Fruit fly (Drosophila melanogaster): ENCODE data around the gene Hex-t1.

The Hex-t1 gene

DNA sequence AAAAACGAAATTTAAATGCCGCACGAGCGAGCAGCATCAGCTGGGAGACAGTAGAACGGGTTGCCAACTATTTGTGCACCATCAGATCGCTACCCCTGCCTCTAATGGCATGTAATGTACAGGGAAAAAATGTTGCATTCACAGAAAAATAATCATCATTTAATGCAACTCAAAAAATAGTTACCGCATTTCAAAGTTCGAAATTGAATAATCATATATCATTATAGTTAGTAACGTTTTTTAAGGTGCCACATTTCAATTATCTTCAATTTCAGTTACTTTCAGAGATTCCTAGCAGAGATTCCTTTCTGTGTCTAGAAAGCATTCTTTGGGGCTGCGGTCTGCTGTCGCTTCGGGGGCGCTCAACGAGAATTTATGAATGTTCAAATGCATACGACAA lies 32.4 kb downstream of the Hex-t1 start:
- TF ChIP-seq fru (GFP tag; optimal IDR thresholded peaks at IDR 0.05) (no peak), brk (GFP tag; optimal IDR thresholded peaks at IDR 0.05) (no peak), psq (GFP tag; optimal IDR thresholded peaks at IDR 0.05) (no peak), CrebA (GFP tag; optimal IDR thresholded peaks at IDR 0.05; ENCODE audit: borderline replicate concordance) (no peak), Dif (GFP tag; optimal IDR thresholded peaks at IDR 0.05; ENCODE audit: partially characterized antibody) (no peak), Rel (GFP tag; optimal IDR thresholded peaks at IDR 0.05) (no peak), Rel (tag; optimal IDR thresholded peaks at IDR 0.05) (no peak), dsf (GFP tag; optimal IDR thresholded peaks at IDR 0.05; ENCODE audit: borderline replicate concordance) (no peak), foxo (GFP tag; optimal IDR thresholded peaks at IDR 0.05) (no peak), HLH106 (tag; optimal IDR thresholded peaks at IDR 0.05) (no peak), lola (GFP tag; optimal IDR thresholded peaks at IDR 0.05) (no peak), Mio (GFP tag; optimal IDR thresholded peaks at IDR 0.05) (no peak), Abd-B (GFP tag; optimal IDR thresholded peaks at IDR 0.05) (no peak), Myc (optimal IDR thresholded peaks at IDR 0.05) (no peak), sv (GFP tag; optimal IDR thresholded peaks at IDR 0.05) (no peak), CG32264 (GFP tag; optimal IDR thresholded peaks at IDR 0.05) (no peak), GATAd (GFP tag; optimal IDR thresholded peaks at IDR 0.05) (no peak), tai (GFP tag; optimal IDR thresholded peaks at IDR 0.05) (no peak), Hr83 (GFP tag; optimal IDR thresholded peaks at IDR 0.05; ENCODE audit: poor library complexity, severe bottlenecking) (no peak), dl (GFP tag; optimal IDR thresholded peaks at IDR 0.05; ENCODE audit: insufficient read depth in 1 of 2, partially characterized antibody in 2 of 2) (no peak), N (GFP tag; optimal IDR thresholded peaks at IDR 0.05) (no peak)

DNA sequence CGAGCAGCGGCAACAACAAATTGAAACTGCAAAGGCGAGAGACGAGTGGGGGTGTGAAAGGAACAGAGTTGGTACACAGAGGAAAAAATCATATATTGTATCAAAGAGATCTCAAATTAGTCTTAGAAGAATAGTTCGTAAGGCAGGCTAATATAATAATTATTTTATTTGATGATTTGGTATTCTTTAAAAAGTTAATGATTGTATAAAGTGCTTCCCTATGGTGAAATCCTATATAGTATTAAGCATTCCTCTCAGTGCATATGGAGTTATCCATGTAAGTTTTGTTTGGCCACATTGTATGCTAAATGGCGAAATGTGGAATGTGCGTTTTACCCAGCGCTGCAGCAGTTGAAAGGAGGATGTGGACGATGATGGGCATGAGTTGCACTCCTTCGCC lies 34.8 kb downstream of the Hex-t1 start:
- TF ChIP-seq fru (GFP tag; optimal IDR thresholded peaks at IDR 0.05) = peak; percentile 31
- no peak for TF ChIP-seq pan (optimal IDR thresholded peaks at IDR 0.05)
- peak; percentile 1 for TF ChIP-seq psq (GFP tag; optimal IDR thresholded peaks at IDR 0.05)
- TF ChIP-seq Sp1 (GFP tag; optimal IDR thresholded peaks at IDR 0.05) = no peak
- no peak for TF ChIP-seq woc (GFP tag; optimal IDR thresholded peaks at IDR 0.05)
- TF ChIP-seq rgr (GFP tag; optimal IDR thresholded peaks at IDR 0.05) = peak; percentile 13
- TF ChIP-seq OdsH (GFP tag; optimal IDR thresholded peaks at IDR 0.05) = no peak
- peak; percentile 24 for TF ChIP-seq h (GFP tag; optimal IDR thresholded peaks at IDR 0.05)
- TF ChIP-seq foxo (GFP tag; optimal IDR thresholded peaks at IDR 0.05) = peak in 1 of 2 experiments; percentile 40
- TF ChIP-seq Myc (optimal IDR thresholded peaks at IDR 0.05) = no peak
- peak; percentile 9 for TF ChIP-seq HLH106 (tag; optimal IDR thresholded peaks at IDR 0.05)

DNA sequence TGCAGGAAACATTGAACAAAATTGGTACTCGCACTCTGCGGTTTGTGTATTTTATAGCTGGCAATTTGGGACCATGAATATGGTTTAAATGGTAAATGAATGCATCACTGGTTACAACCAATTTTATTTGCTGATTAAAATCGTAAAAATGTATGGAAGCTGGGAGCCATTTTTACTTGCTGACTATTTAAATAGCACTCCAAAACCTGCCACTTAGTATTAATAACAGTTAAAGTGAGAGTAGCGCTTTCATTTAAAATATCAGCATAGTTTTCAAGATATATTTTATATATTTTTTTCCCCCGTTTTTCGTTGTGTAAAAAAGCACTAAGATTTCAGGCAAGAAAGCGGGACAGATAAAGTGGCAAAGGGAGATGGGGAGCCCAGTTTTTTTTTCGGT lies 35.6 kb downstream of the Hex-t1 start:
- TF ChIP-seq psq (GFP tag; optimal IDR thresholded peaks at IDR 0.05) (peak; percentile 13), br (GFP tag; optimal IDR thresholded peaks at IDR 0.05) (peak; percentile 5), Vsx2 (GFP tag; optimal IDR thresholded peaks at IDR 0.05; ENCODE audit: partially characterized antibody) (no peak), HLH106 (tag; optimal IDR thresholded peaks at IDR 0.05) (peak; percentile 19), CrebA (GFP tag; optimal IDR thresholded peaks at IDR 0.05; ENCODE audit: borderline replicate concordance) (no peak), fru (GFP tag; optimal IDR thresholded peaks at IDR 0.05) (peak; percentile 46), usp (GFP tag; optimal IDR thresholded peaks at IDR 0.05) (no peak), foxo (GFP tag; optimal IDR thresholded peaks at IDR 0.05) (peak in 1 of 2 experiments; percentile 24), jim (GFP tag; optimal IDR thresholded peaks at IDR 0.05) (no peak), h (GFP tag; optimal IDR thresholded peaks at IDR 0.05) (peak; percentile 41), sage (GFP tag; optimal IDR thresholded peaks at IDR 0.05) (no peak), Sp1 (GFP tag; optimal IDR thresholded peaks at IDR 0.05) (no peak), CG9705 (GFP tag; optimal IDR thresholded peaks at IDR 0.05) (no peak)

DNA sequence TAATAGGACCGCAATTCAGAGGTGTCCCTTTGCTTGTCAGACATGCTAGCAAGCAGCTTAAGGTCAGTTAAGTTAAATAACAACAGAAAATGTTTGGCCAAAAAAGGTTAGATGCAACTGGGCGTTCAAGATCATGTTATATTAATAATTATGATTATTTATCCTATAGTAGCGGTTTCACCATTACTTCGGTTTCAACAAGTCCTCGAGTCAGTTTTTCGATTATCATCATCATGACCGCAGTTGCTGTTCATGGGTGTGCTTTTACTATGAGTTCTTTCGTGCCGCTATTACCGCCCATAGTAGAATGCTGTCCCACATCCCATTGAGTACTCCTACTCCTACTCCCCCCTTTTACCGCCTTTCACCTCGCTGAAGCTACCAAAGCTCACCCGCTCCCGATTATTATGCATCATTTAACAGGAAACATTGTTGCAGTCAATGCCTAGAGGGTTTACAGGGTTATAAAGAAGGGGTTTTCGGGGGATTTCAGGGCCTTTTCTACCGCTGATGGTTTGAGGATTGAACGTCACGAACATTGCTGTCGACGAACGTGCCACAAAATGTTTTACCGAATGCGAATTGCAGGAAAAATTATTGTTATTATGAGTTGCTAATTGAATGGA lies 36.5 kb downstream of the Hex-t1 start:
- TF ChIP-seq dsf (GFP tag; optimal IDR thresholded peaks at IDR 0.05; ENCODE audit: borderline replicate concordance) (no peak), Mio (GFP tag; optimal IDR thresholded peaks at IDR 0.05) (no peak), HLH106 (tag; optimal IDR thresholded peaks at IDR 0.05) (no peak), CG32264 (GFP tag; optimal IDR thresholded peaks at IDR 0.05) (no peak), usp (GFP tag; optimal IDR thresholded peaks at IDR 0.05) (no peak), br (GFP tag; optimal IDR thresholded peaks at IDR 0.05) (no peak), jim (GFP tag; optimal IDR thresholded peaks at IDR 0.05) (no peak), Abd-B (GFP tag; optimal IDR thresholded peaks at IDR 0.05) (no peak), GATAd (GFP tag; optimal IDR thresholded peaks at IDR 0.05) (no peak), Rel (GFP tag; optimal IDR thresholded peaks at IDR 0.05) (no peak), Rel (tag; optimal IDR thresholded peaks at IDR 0.05) (no peak), fru (GFP tag; optimal IDR thresholded peaks at IDR 0.05) (no peak), Jra (GFP tag; optimal IDR thresholded peaks at IDR 0.05) (no peak), psq (GFP tag; optimal IDR thresholded peaks at IDR 0.05) (no peak), Hr83 (GFP tag; optimal IDR thresholded peaks at IDR 0.05; ENCODE audit: poor library complexity, severe bottlenecking) (no peak), pan (optimal IDR thresholded peaks at IDR 0.05) (no peak), CG9705 (GFP tag; optimal IDR thresholded peaks at IDR 0.05) (no peak), ey (GFP tag; optimal IDR thresholded peaks at IDR 0.05) (no peak)

All from whole organism, wandering third instar larva.